Fruit fly (Drosophila melanogaster): ENCODE results near the gene PhKgamma.
A peak's percentile ranks its signal among the peaks of the same experiment; 100 is the strongest.

Gene PhKgamma

dm6 chrX:11731665-11732064 is 36.7 kb downstream of the PhKgamma start, which contains the start of gene inaF-C:
inaF-C (minus strand) TSS chrX:11731765.
- TF ChIP-seq Eip78C (GFP tag) = no peak

dm6 chrX:11732670-11733069 is 37.7 kb downstream of the PhKgamma start, which contains the start of gene inaF-B:
inaF-B (minus strand) TSS chrX:11732770.
- TF ChIP-seq CG1621 (tag; optimal IDR thresholded peaks at IDR 0.05) = no peak
- TF ChIP-seq CG8319 (GFP tag; optimal IDR thresholded peaks at IDR 0.05) = no peak
- TF ChIP-seq CG10631 (GFP tag; optimal IDR thresholded peaks at IDR 0.05) = no peak
- TF ChIP-seq CG8632 (GFP tag; optimal IDR thresholded peaks at IDR 0.05) = no peak
- TF ChIP-seq esn (GFP tag; optimal IDR thresholded peaks at IDR 0.05) = no peak
- no peak for TF ChIP-seq CG10669 (GFP tag; optimal IDR thresholded peaks at IDR 0.05)
- TF ChIP-seq salr (GFP tag; optimal IDR thresholded peaks at IDR 0.05) = no peak

dm6 chrX:11733795-11734194 is 38.9 kb downstream of the PhKgamma start, which contains the start of gene inaF-A:
inaF-A (minus strand) TSS chrX:11733895.
- TF ChIP-seq CG32006 (GFP tag; optimal IDR thresholded peaks at IDR 0.05) (peak; percentile 33), Gug (GFP tag; IDR thresholded peaks at IDR 0.05) (no peak), Eip78C (GFP tag) (peak; percentile 18)

dm6 chrX:11736421-11736820 is 41.5 kb downstream of the PhKgamma start:
- no peak for TF ChIP-seq fd85E (GFP tag; optimal IDR thresholded peaks at IDR 0.05)
- TF ChIP-seq Met (GFP tag; optimal IDR thresholded peaks at IDR 0.05) = peak; percentile 5
- no peak for TF ChIP-seq Smox (GFP tag; optimal IDR thresholded peaks at IDR 0.05)
- TF ChIP-seq ss (GFP tag; optimal IDR thresholded peaks at IDR 0.05) = no peak
- TF ChIP-seq acj6 (GFP tag; optimal IDR thresholded peaks at IDR 0.05) = peak; percentile 17
- TF ChIP-seq topi (GFP tag; optimal IDR thresholded peaks at IDR 0.05) = no peak
- TF ChIP-seq Sox15 (GFP tag; optimal IDR thresholded peaks at IDR 0.05) = no peak
- TF ChIP-seq CG9139 (GFP tag; optimal IDR thresholded peaks at IDR 0.05) = no peak
- peak; percentile 53 for TF ChIP-seq OdsH (GFP tag; optimal IDR thresholded peaks at IDR 0.05)
- no peak for TF ChIP-seq CG16779 (tag; optimal IDR thresholded peaks at IDR 0.05)
- TF ChIP-seq Eip78C (GFP tag) = peak; percentile 66
- no peak for TF ChIP-seq CG10669 (GFP tag; optimal IDR thresholded peaks at IDR 0.05)
- no peak for TF ChIP-seq Blimp-1 (GFP tag; optimal IDR thresholded peaks at IDR 0.05)
- TF ChIP-seq Eip75B (GFP tag; optimal IDR thresholded peaks at IDR 0.05) = no peak
- peak; percentile 11 for TF ChIP-seq esn (GFP tag; optimal IDR thresholded peaks at IDR 0.05)
- TF ChIP-seq CG31627 (GFP tag; optimal IDR thresholded peaks at IDR 0.05) = peak; percentile 14
- peak; percentile 39 for TF ChIP-seq CG6276 (GFP tag; optimal IDR thresholded peaks at IDR 0.05)
- TF ChIP-seq CG6808 (GFP tag; optimal IDR thresholded peaks at IDR 0.05) = no peak
- peak; percentile 51 for TF ChIP-seq pdm3 (GFP tag; optimal IDR thresholded peaks at IDR 0.05)
- TF ChIP-seq Sox14 (GFP tag; optimal IDR thresholded peaks at IDR 0.05) = peak; percentile 7
- no peak for TF ChIP-seq lz (GFP tag; optimal IDR thresholded peaks at IDR 0.05)
- peak; percentile 25 for TF ChIP-seq Hr4 (GFP tag; optimal IDR thresholded peaks at IDR 0.05)
- TF ChIP-seq cyc (GFP tag; optimal IDR thresholded peaks at IDR 0.05) = no peak
- TF ChIP-seq CG7368 (GFP tag; optimal IDR thresholded peaks at IDR 0.05) = no peak
- no peak for TF ChIP-seq Ets96B (tag; optimal IDR thresholded peaks at IDR 0.05)
- peak; percentile 77 for TF ChIP-seq CG32006 (GFP tag; optimal IDR thresholded peaks at IDR 0.05)
- no peak for TF ChIP-seq CG8632 (GFP tag; optimal IDR thresholded peaks at IDR 0.05)
- peak; percentile 57; the same call in 2 of the 3 replicates for TF ChIP-seq CG8119 (GFP tag; IDR thresholded peaks at IDR 0.05)
- TF ChIP-seq CG11902 (GFP tag; optimal IDR thresholded peaks at IDR 0.05) = no peak
- TF ChIP-seq spab (GFP tag; optimal IDR thresholded peaks at IDR 0.05) = no peak
- TF ChIP-seq Sox102F (GFP tag; optimal IDR thresholded peaks at IDR 0.05) = peak; percentile 8
- no peak for TF ChIP-seq CG1621 (tag; optimal IDR thresholded peaks at IDR 0.05)
- TF ChIP-seq CG3032 (tag; optimal IDR thresholded peaks at IDR 0.05) = no peak
- no peak for TF ChIP-seq CG34406 (GFP tag; optimal IDR thresholded peaks at IDR 0.05)
- peak; percentile 9 for TF ChIP-seq CG10631 (GFP tag; optimal IDR thresholded peaks at IDR 0.05)
- no peak for TF ChIP-seq CG11762 (GFP tag; optimal IDR thresholded peaks at IDR 0.05; ENCODE audit: insufficient read depth)
- TF ChIP-seq fkh (GFP tag; optimal IDR thresholded peaks at IDR 0.05) = peak; percentile 32
- TF ChIP-seq CG8319 (GFP tag; optimal IDR thresholded peaks at IDR 0.05) = no peak
- no peak for TF ChIP-seq Gug (GFP tag; IDR thresholded peaks at IDR 0.05)
- TF ChIP-seq dsx (GFP tag; optimal IDR thresholded peaks at IDR 0.05; ENCODE audit: poor library complexity, severe bottlenecking) = no peak
- no peak for TF ChIP-seq Ets21C (GFP tag; optimal IDR thresholded peaks at IDR 0.05)
- TF ChIP-seq CG6792 (GFP tag; optimal IDR thresholded peaks at IDR 0.05) = no peak
- no peak for TF ChIP-seq svp (GFP tag)

Data from whole organism, prepupa.